Fruit fly (Drosophila melanogaster) whole organism, embryonic: Measurements from ENCODE around the gene SMC3.

ENCODE experiments used
- CG10366 ChIP-seq: fragments of 200-800 bp; sonication (Bioruptor generic); IDR thresholded peaks from 2 replicates; pipeline ENCODE4 v1.3.6; 2022; ENCODE audit warnings: missing biosample characterization, missing genetic modification characterization
- CG10431 ChIP-seq: fragments of 200-800 bp; sonication (Bioruptor generic); optimal IDR thresholded peaks from 3 replicates; lab custom pipeline; 2018; ENCODE audit warnings: missing biosample characterization, mild to moderate bottlenecking, missing genetic modification characterization
- CG11696 ChIP-seq: fragments of 200-800 bp; sonication (Bioruptor generic); IDR thresholded peaks from 2 replicates; pipeline ENCODE4 v1.3.6; 2022; ENCODE audit warnings: missing biosample characterization, missing genetic modification characterization
- CG14050 ChIP-seq: fragments of 200-800 bp; sonication (Bioruptor generic); IDR thresholded peaks from 3 replicates; pipeline ENCODE4 v1.3.6; 2022; ENCODE audit warnings: missing biosample characterization, missing genetic modification characterization
- CG15601 ChIP-seq: fragments of 200-800 bp; sonication (Bioruptor generic); optimal IDR thresholded peaks from 3 replicates; lab custom pipeline; 2019; ENCODE audit warnings: missing biosample characterization, mild to moderate bottlenecking, missing genetic modification characterization, moderate library complexity
- CG1647 ChIP-seq: fragments of 200-800 bp; sonication (Bioruptor generic); optimal IDR thresholded peaks from 3 replicates; lab custom pipeline; 2016; ENCODE audit warnings: missing biosample characterization, missing genetic modification characterization
- CG1792 ChIP-seq: fragments of 200-800 bp; sonication (Bioruptor generic); optimal IDR thresholded peaks from 2 replicates; lab custom pipeline; 2016; ENCODE audit warnings: missing biosample characterization, missing genetic modification characterization
- CG18262 ChIP-seq: fragments of 200-800 bp; optimal IDR thresholded peaks from 3 replicates; lab custom pipeline; 2019; ENCODE audit warnings: missing biosample characterization, mild to moderate bottlenecking, missing genetic modification characterization, moderate library complexity
- CG18599 ChIP-seq: fragments of 200-800 bp; sonication (Bioruptor generic); optimal IDR thresholded peaks from 3 replicates; lab custom pipeline; 2017; ENCODE audit warnings: missing biosample characterization, missing genetic modification characterization, mild to moderate bottlenecking, moderate library complexity, missing genetic modification reagents
- CG31441 ChIP-seq: fragments of 200-800 bp; sonication (Bioruptor generic); IDR thresholded peaks from 2 replicates; pipeline ENCODE4 v1.3.6; 2022; ENCODE audit warnings: missing biosample characterization, missing genetic modification characterization
- CG4404 ChIP-seq: fragments of 200-800 bp; sonication (Bioruptor generic); IDR thresholded peaks from 2 replicates; pipeline ENCODE4 v1.3.6; 2022; ENCODE audit warnings: missing biosample characterization, missing genetic modification characterization
- CG4820 ChIP-seq: fragments of 200-800 bp; sonication (Bioruptor generic); optimal IDR thresholded peaks from 3 replicates; lab custom pipeline; 2016; ENCODE audit warnings: missing biosample characterization, missing genetic modification characterization
- CG6683 ChIP-seq: fragments of 200-800 bp; sonication (Bioruptor generic); optimal IDR thresholded peaks from 2 replicates; lab custom pipeline; 2017; ENCODE audit warnings: missing biosample characterization, mild to moderate bottlenecking, missing genetic modification characterization, missing genetic modification reagents
- CG7786 ChIP-seq: fragments of 200-800 bp; sonication (Bioruptor generic); optimal IDR thresholded peaks from 2 replicates; lab custom pipeline; 2016; ENCODE audit warnings: missing biosample characterization, missing genetic modification characterization
- CG7839 ChIP-seq: fragments of 200-800 bp; sonication (Bioruptor generic); optimal IDR thresholded peaks from 3 replicates; lab custom pipeline; 2018; ENCODE audit warnings: missing biosample characterization, mild to moderate bottlenecking, missing genetic modification characterization, moderate library complexity
- CG8359 ChIP-seq: fragments of 200-800 bp; sonication (Bioruptor generic); optimal IDR thresholded peaks from 2 replicates; lab custom pipeline; 2017; ENCODE audit warnings: missing biosample characterization, mild to moderate bottlenecking, missing genetic modification characterization, borderline replicate concordance
- CG8924 ChIP-seq: fragments of 200-800 bp; optimal IDR thresholded peaks from 3 replicates; lab custom pipeline; 2019; ENCODE audit warnings: missing biosample characterization, mild to moderate bottlenecking, missing genetic modification characterization, moderate library complexity
- Deaf1 ChIP-seq: fragments of 200-800 bp; optimal IDR thresholded peaks from 3 replicates; lab custom pipeline; 2019; ENCODE audit warnings: missing biosample characterization, mild to moderate bottlenecking, missing genetic modification characterization, moderate library complexity
- Dip2 ChIP-seq: fragments of 200-800 bp; sonication (Bioruptor generic); IDR thresholded peaks from 2 replicates; pipeline ENCODE4 v1.3.6; 2022; ENCODE audit warnings: missing biosample characterization, missing genetic modification characterization
- E2f1 ChIP-seq: fragments of 200-800 bp; sonication (Bioruptor generic); IDR thresholded peaks from 2 replicates; pipeline ENCODE4 v1.3.6; 2022; ENCODE audit warnings: missing biosample characterization, missing genetic modification characterization
- GATAe ChIP-seq: fragments of 200-800 bp; sonication (Bioruptor generic); conservative IDR thresholded peaks from 2 replicates; pipeline ENCODE4 v1.3.6; 2022; ENCODE audit warnings: missing biosample characterization, missing genetic modification characterization
- H15 ChIP-seq: fragments of 200-800 bp; sonication (Bioruptor generic); IDR thresholded peaks from 3 replicates; pipeline ENCODE4 v1.3.6; 2022; ENCODE audit warnings: missing biosample characterization, missing genetic modification characterization
- HmgD ChIP-seq: fragments of 200-800 bp; sonication (Bioruptor generic); optimal IDR thresholded peaks from 3 replicates; lab custom pipeline; 2016; ENCODE audit warnings: missing biosample characterization, missing genetic modification characterization
- Hsf ChIP-seq: fragments of 200-800 bp; sonication (Bioruptor generic); optimal IDR thresholded peaks from 3 replicates; lab custom pipeline; 2016; ENCODE audit warnings: missing biosample characterization, missing genetic modification characterization
- Med ChIP-seq: fragments of 200-800 bp; sonication (Bioruptor generic); peaks from one replicate; lab custom pipeline; 2016; ENCODE audit warnings: missing biosample characterization, missing genetic modification characterization, mild to moderate bottlenecking, inconsistent platforms, moderate library complexity
- Myb ChIP-seq: fragments of 200-800 bp; sonication (Bioruptor generic); optimal IDR thresholded peaks from 2 replicates; lab custom pipeline; 2016; ENCODE audit warnings: missing biosample characterization, missing genetic modification characterization
- Rfx ChIP-seq: fragments of 200-800 bp; sonication (Bioruptor generic); IDR thresholded peaks from 2 replicates; pipeline ENCODE4 v1.3.6; 2022; ENCODE audit warnings: missing biosample characterization, missing genetic modification characterization
- TFAM ChIP-seq: fragments of 200-800 bp; sonication (Bioruptor generic); optimal IDR thresholded peaks from 2 replicates; lab custom pipeline; 2017; ENCODE audit warnings: missing biosample characterization, missing genetic modification characterization, inconsistent platforms
- Usf ChIP-seq: fragments of 200-800 bp; sonication (Bioruptor generic); optimal IDR thresholded peaks from 2 replicates; lab custom pipeline; 2017; ENCODE audit warnings: missing genotype, missing biosample characterization, missing genetic modification characterization
- YL-1 ChIP-seq: fragments of 200-800 bp; sonication (Bioruptor generic); optimal IDR thresholded peaks from 3 replicates; lab custom pipeline; 2017; ENCODE audit warnings: missing biosample characterization, mild to moderate bottlenecking, missing genetic modification characterization
- al ChIP-seq: fragments of 200-800 bp; sonication (Bioruptor generic); IDR thresholded peaks from 2 replicates; pipeline ENCODE4 v1.3.6; 2022; ENCODE audit warnings: missing biosample characterization, missing genetic modification characterization
- amos ChIP-seq: fragments of 200-800 bp; sonication (Bioruptor generic); IDR thresholded peaks from 2 replicates; pipeline ENCODE4 v1.3.6; 2022; ENCODE audit warnings: missing biosample characterization, missing genetic modification characterization; ENCODE audit not compliant: partially characterized antibody
- bbx ChIP-seq: fragments of 200-800 bp; sonication (Bioruptor generic); IDR thresholded peaks from 2 replicates; pipeline ENCODE4 v1.3.6; 2022; ENCODE audit warnings: missing biosample characterization, missing genetic modification characterization; ENCODE audit not compliant: partially characterized antibody
- bcd ChIP-seq: fragments of 200-800 bp; sonication (Bioruptor generic); optimal IDR thresholded peaks from 2 replicates; lab custom pipeline; 2017; ENCODE audit warnings: missing biosample characterization, mild to moderate bottlenecking, missing genetic modification characterization
- disco-r ChIP-seq: fragments of 200-800 bp; sonication (Bioruptor generic); optimal IDR thresholded peaks from 2 replicates; lab custom pipeline; 2016; ENCODE audit warnings: missing biosample characterization, missing genetic modification characterization
- en ChIP-seq: fragments of 200-800 bp; sonication (Bioruptor generic); optimal IDR thresholded peaks from 2 replicates; lab custom pipeline; 2016; ENCODE audit warnings: missing biosample characterization, missing genetic modification characterization
- fd3F ChIP-seq: fragments of 200-800 bp; sonication (Bioruptor generic); optimal IDR thresholded peaks from 2 replicates; lab custom pipeline; 2018; ENCODE audit warnings: missing biosample characterization, mild to moderate bottlenecking, missing genetic modification characterization, moderate library complexity
- gce ChIP-seq: fragments of 200-800 bp; sonication (Bioruptor generic); IDR thresholded peaks from 3 replicates; pipeline ENCODE4 v1.3.6; 2022; ENCODE audit warnings: missing biosample characterization, missing genetic modification characterization
- gcm ChIP-seq: fragments of 200-800 bp; sonication (Bioruptor generic); optimal IDR thresholded peaks from 2 replicates; lab custom pipeline; 2019; ENCODE audit warnings: missing biosample characterization, mild to moderate bottlenecking, missing genetic modification characterization, moderate library complexity
- insv ChIP-seq, 2 experiments: fragments of 200-800 bp; sonication (Bioruptor generic); optimal IDR thresholded peaks; 3 replicates each; lab custom pipeline; 2016 to 2018; ENCODE audit warnings: missing biosample characterization in 2 of 2, missing genetic modification characterization in 2 of 2
- jigr1 ChIP-seq: fragments of 200-800 bp; sonication (Bioruptor generic); IDR thresholded peaks from 3 replicates; pipeline ENCODE4 v1.3.6; 2022; ENCODE audit warnings: missing biosample characterization, missing genetic modification characterization
- kni ChIP-seq: fragments of 200-800 bp; sonication (Bioruptor generic); optimal IDR thresholded peaks from 3 replicates; lab custom pipeline; 2017; ENCODE audit warnings: mild to moderate bottlenecking, missing biosample characterization, missing genetic modification reagents, missing genetic modification characterization
- peb ChIP-seq: fragments of 200-800 bp; sonication (Bioruptor generic); IDR thresholded peaks from 2 replicates; pipeline ENCODE4 v1.3.6; 2022; ENCODE audit warnings: missing biosample characterization, missing genetic modification characterization
- repo ChIP-seq: fragments of 200-800 bp; sonication (Bioruptor generic); optimal IDR thresholded peaks from 2 replicates; lab custom pipeline; 2016; ENCODE audit warnings: missing biosample characterization, missing genetic modification characterization
- sd ChIP-seq: fragments of 200-800 bp; sonication (Bioruptor generic); optimal IDR thresholded peaks from 3 replicates; lab custom pipeline; 2018; ENCODE audit warnings: missing biosample characterization, mild to moderate bottlenecking, missing genetic modification characterization, moderate library complexity
- shn ChIP-seq: fragments of 200-800 bp; sonication (Bioruptor generic); optimal IDR thresholded peaks from 3 replicates; lab custom pipeline; 2016; ENCODE audit warnings: missing biosample characterization, missing genetic modification characterization
- so ChIP-seq: fragments of 200-800 bp; sonication (Bioruptor generic); IDR thresholded peaks from 3 replicates; pipeline ENCODE4 v1.3.6; 2022; ENCODE audit warnings: missing biosample characterization, missing genetic modification characterization
- tio ChIP-seq: fragments of 200-800 bp; sonication (Bioruptor generic); optimal IDR thresholded peaks from 2 replicates; lab custom pipeline; 2017; ENCODE audit warnings: missing biosample characterization, missing genetic modification characterization, inconsistent platforms
- wek ChIP-seq: fragments of 200-800 bp; sonication (Bioruptor generic); optimal IDR thresholded peaks from 3 replicates; lab custom pipeline; 2018; ENCODE audit warnings: missing biosample characterization, mild to moderate bottlenecking, missing genetic modification characterization, moderate library complexity

SMC3 gene

DNA sequence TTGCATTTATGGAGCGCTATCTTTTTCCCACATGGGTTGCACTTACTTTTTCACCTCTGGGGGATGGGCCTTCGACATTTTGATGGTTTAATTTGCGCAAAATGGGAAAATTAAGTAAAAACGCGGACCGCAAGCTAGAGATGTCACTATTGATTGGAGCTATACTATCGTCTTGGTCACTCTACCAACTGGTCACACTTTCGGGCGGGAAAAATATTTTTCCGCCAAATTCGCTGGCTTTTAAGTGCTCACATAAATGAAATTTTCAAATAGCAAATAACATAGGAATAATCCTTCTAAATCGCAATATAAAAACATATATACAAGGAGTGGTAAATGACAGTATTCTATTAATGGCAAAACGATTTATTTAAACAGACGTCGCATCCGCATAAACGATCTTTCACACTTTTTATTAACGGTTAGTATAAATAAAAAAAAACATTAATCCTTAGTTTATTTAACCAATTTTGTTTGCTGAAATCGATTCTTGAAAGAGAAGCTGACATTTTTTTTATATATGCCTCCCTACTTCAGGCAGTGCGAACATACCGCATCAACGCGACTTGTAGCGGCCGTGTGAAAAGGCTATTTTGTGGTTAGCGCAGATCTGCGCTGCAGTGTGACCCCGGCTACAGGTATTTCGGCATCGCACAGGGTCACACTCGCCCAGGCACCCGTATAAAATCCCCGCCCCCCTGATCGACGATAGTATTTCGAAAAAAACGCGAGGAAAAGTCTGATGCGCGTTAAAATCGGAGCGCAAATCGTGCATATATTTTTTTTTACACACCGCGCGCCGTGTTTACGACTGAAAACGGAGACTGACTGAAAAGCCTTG lies 47.2 kb upstream of the SMC3 start, which contains the start of the genes SNRPG and mthl1 (continued):
- TF ChIP-seq CG15601 (tag; lab: Kevin White, UChicago) (no peak), CG14050 (GFP tag; lab: Robert Waterston, UW) (peak; percentile 63), CG1647 (GFP tag; lab: Kevin White, UChicago) (peak; percentile 52), en (GFP tag; lab: Kevin White, UChicago) (no peak), CG31441 (GFP tag; lab: Robert Waterston, UW) (peak; percentile 74), CG4820 (peak; percentile 70), Med (peak; percentile 96), Usf (GFP tag; lab: Kevin White, UChicago) (peak; percentile 85), Rfx (GFP tag; lab: Robert Waterston, UW) (peak; percentile 96), CG4404 (GFP tag; lab: Robert Waterston, UW) (peak; percentile 86), fd3F (GFP tag; lab: Kevin White, UChicago) (peak; percentile 76), al (GFP tag; lab: Robert Waterston, UW) (peak; percentile 92), GATAe (GFP tag; lab: Robert Waterston, UW) (peak; percentile 69), insv (GFP tag; optimal IDR thresholded peaks at IDR 0.05; lab: Kevin White, UChicago) (peak in 1 of 2 experiments; percentile 35), gce (GFP tag; lab: Robert Waterston, UW) (peak; percentile 77; the same call in 2 of the 3 replicates), CG6683 (no peak), gcm (GFP tag; lab: Kevin White, UChicago) (peak; percentile 19), E2f1 (GFP tag; lab: Robert Waterston, UW) (peak; percentile 94), Myb (GFP tag; lab: Kevin White, UChicago) (peak; percentile 43), CG18599 (GFP tag; lab: Kevin White, UChicago) (peak; percentile 70), repo (GFP tag; lab: Kevin White, UChicago) (peak; percentile 9), so (GFP tag; lab: Robert Waterston, UW) (peak; percentile 63; the same call in 2 of the 3 replicates), Deaf1 (no peak), kni (no peak), jigr1 (GFP tag; lab: Robert Waterston, UW) (peak; percentile 92), HmgD (peak; percentile 38), TFAM (GFP tag; lab: Kevin White, UChicago) (no peak), CG1792 (peak; percentile 41), CG11696 (peak; percentile 76), wek (GFP tag; lab: Kevin White, UChicago) (no peak), bbx (GFP tag; lab: Robert Waterston, UW) (peak; percentile 64), disco-r (GFP tag; lab: Kevin White, UChicago) (peak; percentile 13), H15 (GFP tag; lab: Robert Waterston, UW) (peak; percentile 91), CG10366 (peak; percentile 49), CG8924 (tag; lab: Kevin White, UChicago) (peak; percentile 36), YL-1 (GFP tag; lab: Kevin White, UChicago) (peak; percentile 56), Hsf (peak; percentile 83), tio (peak; percentile 86), sd (peak; percentile 45), CG7839 (tag; lab: Kevin White, UChicago) (peak; percentile 85), CG8359 (GFP tag; lab: Kevin White, UChicago) (no peak), peb (GFP tag; lab: Robert Waterston, UW) (peak; percentile 68), CG10431 (GFP tag; lab: Kevin White, UChicago) (peak; percentile 10), amos (GFP tag; lab: Robert Waterston, UW) (peak; percentile 68), CG7786 (GFP tag; lab: Kevin White, UChicago) (peak; percentile 77), bcd (peak; percentile 87), CG18262 (tag; lab: Kevin White, UChicago) (peak; percentile 63), Dip2 (GFP tag; lab: Robert Waterston, UW) (no peak), shn (GFP tag; lab: Kevin White, UChicago) (peak; percentile 77)
